Fruit fly (Drosophila melanogaster): ENCODE data around the gene fusl.

The fusl gene

dm6 chr2L:5296672-5297288 lies 41.1 kb downstream of the fusl start (continued):
- no peak for TF ChIP-seq fkh (GFP tag; optimal IDR thresholded peaks at IDR 0.05)
- peak; percentile 46 for TF ChIP-seq CG6276 (GFP tag; optimal IDR thresholded peaks at IDR 0.05)
- TF ChIP-seq acj6 (GFP tag; optimal IDR thresholded peaks at IDR 0.05) = peak; percentile 88
- TF ChIP-seq CG10669 (GFP tag; optimal IDR thresholded peaks at IDR 0.05) = peak; percentile 95
- TF ChIP-seq CG4318 (GFP tag; optimal IDR thresholded peaks at IDR 0.05) = peak; percentile 45
- TF ChIP-seq Hr4 (GFP tag; optimal IDR thresholded peaks at IDR 0.05) = peak; percentile 62
- TF ChIP-seq CG11762 (GFP tag; optimal IDR thresholded peaks at IDR 0.05; ENCODE audit: insufficient read depth) = peak; percentile 86
- peak; percentile 89 for TF ChIP-seq dsx (GFP tag; optimal IDR thresholded peaks at IDR 0.05; ENCODE audit: poor library complexity, severe bottlenecking)
- peak; percentile 63 for TF ChIP-seq CG11902 (GFP tag; optimal IDR thresholded peaks at IDR 0.05)
- peak; percentile 87 for TF ChIP-seq CG1621 (tag; optimal IDR thresholded peaks at IDR 0.05)
- no peak for TF ChIP-seq Hr38 (GFP tag; optimal IDR thresholded peaks at IDR 0.05)
- TF ChIP-seq CG8119 (GFP tag; IDR thresholded peaks at IDR 0.05) = peak; percentile 75
- no peak for TF ChIP-seq Blimp-1 (GFP tag; optimal IDR thresholded peaks at IDR 0.05)
- TF ChIP-seq svp (GFP tag) = peak; percentile 48
- peak; percentile 94 for TF ChIP-seq Ets96B (tag; optimal IDR thresholded peaks at IDR 0.05)
- peak; percentile 90 for TF ChIP-seq CG3919 (GFP tag; optimal IDR thresholded peaks at IDR 0.05)
- TF ChIP-seq lz (GFP tag; optimal IDR thresholded peaks at IDR 0.05) = peak; percentile 55
- peak; percentile 91 for TF ChIP-seq fd59A (GFP tag; optimal IDR thresholded peaks at IDR 0.05)
- TF ChIP-seq CG9139 (GFP tag; optimal IDR thresholded peaks at IDR 0.05) = peak; percentile 67

- TF ChIP-seq CG11294 (GFP tag; IDR thresholded peaks at IDR 0.05) (no peak), CG6163 (GFP tag; IDR thresholded peaks at IDR 0.05) (no peak), Eip93F (GFP tag; optimal IDR thresholded peaks at IDR 0.05) (peak; percentile 16), Eip75B (GFP tag; optimal IDR thresholded peaks at IDR 0.05) (peak; percentile 37), topi (GFP tag; optimal IDR thresholded peaks at IDR 0.05) (peak; percentile 32), svp (GFP tag) (peak; percentile 74), fkh (GFP tag; optimal IDR thresholded peaks at IDR 0.05) (peak; percentile 31), Gug (GFP tag; IDR thresholded peaks at IDR 0.05) (no peak), cyc (GFP tag; optimal IDR thresholded peaks at IDR 0.05) (no peak), CG32006 (GFP tag; optimal IDR thresholded peaks at IDR 0.05) (no peak), CG7368 (GFP tag; optimal IDR thresholded peaks at IDR 0.05) (peak; percentile 13), CG9139 (GFP tag; optimal IDR thresholded peaks at IDR 0.05) (peak; percentile 50), Eip78C (GFP tag) (peak; percentile 19), spab (GFP tag; optimal IDR thresholded peaks at IDR 0.05) (no peak), CG10631 (GFP tag; optimal IDR thresholded peaks at IDR 0.05) (no peak)
Observed at dm6 chr2L:5295245-5295572, 42.7 kb downstream of the fusl start.

- no peak for TF ChIP-seq CG11294 (GFP tag; IDR thresholded peaks at IDR 0.05)
- TF ChIP-seq CG6808 (GFP tag; optimal IDR thresholded peaks at IDR 0.05) = peak; percentile 41
- no peak for TF ChIP-seq topi (GFP tag; optimal IDR thresholded peaks at IDR 0.05)
- TF ChIP-seq CG10669 (GFP tag; optimal IDR thresholded peaks at IDR 0.05) = peak; percentile 37
- TF ChIP-seq Met (GFP tag; optimal IDR thresholded peaks at IDR 0.05) = peak; percentile 10
- TF ChIP-seq Ets96B (tag; optimal IDR thresholded peaks at IDR 0.05) = no peak
- TF ChIP-seq vri (GFP tag; optimal IDR thresholded peaks at IDR 0.05) = no peak
- peak; percentile 17 for TF ChIP-seq CG8319 (GFP tag; optimal IDR thresholded peaks at IDR 0.05)
- peak; percentile 17 for TF ChIP-seq Smox (GFP tag; optimal IDR thresholded peaks at IDR 0.05)
- TF ChIP-seq svp (GFP tag) = peak; percentile 98
- no peak for TF ChIP-seq OdsH (GFP tag; optimal IDR thresholded peaks at IDR 0.05)
- TF ChIP-seq Blimp-1 (GFP tag; optimal IDR thresholded peaks at IDR 0.05) = peak; percentile 96
- TF ChIP-seq CG6792 (GFP tag; optimal IDR thresholded peaks at IDR 0.05) = no peak
- no peak for TF ChIP-seq CG4318 (GFP tag; optimal IDR thresholded peaks at IDR 0.05)
- no peak for TF ChIP-seq CG9139 (GFP tag; optimal IDR thresholded peaks at IDR 0.05)
- TF ChIP-seq CG32006 (GFP tag; optimal IDR thresholded peaks at IDR 0.05) = no peak
- TF ChIP-seq CG6854 (GFP tag; optimal IDR thresholded peaks at IDR 0.05) = peak; percentile 55
- TF ChIP-seq Gug (GFP tag; IDR thresholded peaks at IDR 0.05) = no peak
- no peak for TF ChIP-seq pdm3 (GFP tag; optimal IDR thresholded peaks at IDR 0.05)
- no peak for TF ChIP-seq CG8632 (GFP tag; optimal IDR thresholded peaks at IDR 0.05)
- TF ChIP-seq CG3032 (tag; optimal IDR thresholded peaks at IDR 0.05) = peak; percentile 4
- TF ChIP-seq CG8119 (GFP tag; IDR thresholded peaks at IDR 0.05) = no peak
- TF ChIP-seq net (GFP tag; optimal IDR thresholded peaks at IDR 0.05) = no peak
- no peak for TF ChIP-seq Sox15 (GFP tag; optimal IDR thresholded peaks at IDR 0.05)
- TF ChIP-seq CG31627 (GFP tag; optimal IDR thresholded peaks at IDR 0.05) = no peak
- TF ChIP-seq eg (GFP tag; IDR thresholded peaks at IDR 0.05) = peak; percentile 5; the same call in 1 of the 3 replicates
Observed at dm6 chr2L:5294392-5295244, 43.3 kb downstream of the fusl start.

Data from whole organism, prepupa.